Fruit fly (Drosophila melanogaster) whole organism, wandering third instar larva: ENCODE measurements around the gene Efhc1.1.

ENCODE experiments used
- Abd-B ChIP-seq: fragments of >200 bp; optimal IDR thresholded peaks from 2 replicates; lab custom pipeline; 2017; ENCODE audit warnings: missing biosample characterization, missing genetic modification characterization
- CG32264 ChIP-seq: fragments of 200-800 bp; sonication (Bioruptor generic); optimal IDR thresholded peaks from 2 replicates; lab custom pipeline; 2016; ENCODE audit warnings: missing biosample characterization, missing genetic modification characterization
- CG9705 ChIP-seq: fragments of 200-800 bp; sonication (Bioruptor generic); optimal IDR thresholded peaks from 2 replicates; lab custom pipeline; 2018; ENCODE audit warnings: missing biosample characterization, mild to moderate bottlenecking, missing genetic modification characterization
- Dfd ChIP-seq: fragments of >200 bp; optimal IDR thresholded peaks from 2 replicates; lab custom pipeline; 2017; ENCODE audit warnings: missing biosample characterization, missing genetic modification characterization
- Dif ChIP-seq: fragments of 200-275, 200-300 bp; sonication (Bioruptor generic); optimal IDR thresholded peaks from 2 replicates; lab custom pipeline; 2018; ENCODE audit warnings: missing biosample characterization, missing genetic modification characterization; ENCODE audit not compliant: partially characterized antibody
- GATAd ChIP-seq: sonication (Bioruptor generic); optimal IDR thresholded peaks from 2 replicates; lab custom pipeline; 2016; ENCODE audit warnings: missing biosample characterization, missing genetic modification characterization
- HLH106 ChIP-seq: fragments of 200-800 bp; optimal IDR thresholded peaks from 3 replicates; lab custom pipeline; 2019; ENCODE audit warnings: missing biosample characterization, mild to moderate bottlenecking, missing genetic modification characterization, moderate library complexity
- Hnf4 ChIP-seq: fragments of 200-800 bp; sonication (Bioruptor generic); optimal IDR thresholded peaks from 2 replicates; lab custom pipeline; 2016; ENCODE audit warnings: missing biosample characterization, mild to moderate bottlenecking, missing genetic modification characterization
- Jra ChIP-seq: sonication (Bioruptor generic); optimal IDR thresholded peaks from 2 replicates; lab custom pipeline; 2016; ENCODE audit warnings: missing biosample characterization, missing genetic modification characterization
- Mio ChIP-seq: sonication (Bioruptor generic); optimal IDR thresholded peaks from 2 replicates; lab custom pipeline; 2016; ENCODE audit warnings: missing biosample characterization, missing genetic modification characterization
- Myc ChIP-seq: fragments of >200 bp; optimal IDR thresholded peaks from 2 replicates; lab custom pipeline; 2017
- N ChIP-seq: fragments of >200 bp; optimal IDR thresholded peaks from 2 replicates; lab custom pipeline; 2018; ENCODE audit warnings: missing biosample characterization, missing external identifiers, missing genetic modification characterization
- OdsH ChIP-seq: fragments of 200-800 bp; sonication (Bioruptor generic); optimal IDR thresholded peaks from 2 replicates; lab custom pipeline; 2016; ENCODE audit warnings: missing biosample characterization, mild to moderate bottlenecking, missing genetic modification characterization
- Rel ChIP-seq, 2 experiments: fragments of 200-800 bp; sonication (Bioruptor generic) in 1 of 2; optimal IDR thresholded peaks; 2 replicates in 1 of 2; 3 replicates in 1 of 2; lab custom pipeline; 2016 to 2019; ENCODE audit warnings: mild to moderate bottlenecking in 2 of 2, missing biosample characterization in 2 of 2, missing genetic modification characterization in 2 of 2, moderate library complexity in 1 of 2
- Sp1 ChIP-seq: fragments of 200-800 bp; sonication (Bioruptor generic); optimal IDR thresholded peaks from 3 replicates; lab custom pipeline; 2019; ENCODE audit warnings: missing biosample characterization, mild to moderate bottlenecking, missing genetic modification characterization, moderate library complexity
- Vsx2 ChIP-seq: fragments of 200-300, 225-300 bp; sonication (Bioruptor generic); optimal IDR thresholded peaks from 2 replicates; lab custom pipeline; 2018; ENCODE audit warnings: missing biosample characterization, missing genetic modification characterization; ENCODE audit not compliant: partially characterized antibody
- brk ChIP-seq: fragments of 200-800 bp; sonication (Bioruptor generic); optimal IDR thresholded peaks from 2 replicates; lab custom pipeline; 2016; ENCODE audit warnings: missing biosample characterization, mild to moderate bottlenecking, missing genetic modification characterization
- dl ChIP-seq, 2 experiments: fragments of 175-275, 200-275 bp in 1 of 2; fragments of 200-275 bp in 1 of 2; sonication (Bioruptor generic); optimal IDR thresholded peaks; lab custom pipeline; 2018; ENCODE audit warnings: mild to moderate bottlenecking in 2 of 2, missing biosample characterization in 2 of 2, missing genetic modification characterization in 2 of 2, moderate library complexity in 2 of 2; ENCODE audit not compliant: partially characterized antibody in 2 of 2, insufficient read depth in 1 of 2
- dmrt93B ChIP-seq: fragments of 200-800 bp; sonication (Bioruptor generic); optimal IDR thresholded peaks from 2 replicates; lab custom pipeline; 2018; ENCODE audit warnings: missing biosample characterization, mild to moderate bottlenecking, missing genetic modification characterization
- ey ChIP-seq: fragments of 200-800 bp; sonication (Bioruptor generic); optimal IDR thresholded peaks from 2 replicates; lab custom pipeline; 2016; ENCODE audit warnings: missing biosample characterization, missing genetic modification characterization
- foxo ChIP-seq, 2 experiments: fragments of 200-800 bp; sonication (Bioruptor generic); optimal IDR thresholded peaks; 2 replicates in 1 of 2; 3 replicates in 1 of 2; lab custom pipeline; 2016 to 2017; ENCODE audit warnings: missing biosample characterization in 2 of 2, missing genetic modification characterization in 2 of 2
- fru ChIP-seq: fragments of 200-800 bp; sonication (Bioruptor generic); optimal IDR thresholded peaks from 3 replicates; lab custom pipeline; 2016; ENCODE audit warnings: missing biosample characterization, mild to moderate bottlenecking, missing genetic modification characterization
- h ChIP-seq: fragments of 200-800 bp; sonication (Bioruptor generic); optimal IDR thresholded peaks from 3 replicates; lab custom pipeline; 2016; ENCODE audit warnings: missing biosample characterization, mild to moderate bottlenecking, missing genetic modification characterization
- jim ChIP-seq: fragments of 175-275, 200-325 bp; sonication (Bioruptor generic); optimal IDR thresholded peaks from 2 replicates; lab custom pipeline; 2016; ENCODE audit warnings: missing biosample characterization, mild to moderate bottlenecking, missing genetic modification characterization
- lola ChIP-seq: fragments of >200 bp; optimal IDR thresholded peaks from 2 replicates; lab custom pipeline; 2017; ENCODE audit warnings: missing biosample characterization, missing genetic modification characterization
- pan ChIP-seq: fragments of >200 bp; optimal IDR thresholded peaks from 2 replicates; lab custom pipeline; 2017
- psq ChIP-seq: fragments of 200-800 bp; sonication (Bioruptor generic); optimal IDR thresholded peaks from 3 replicates; lab custom pipeline; 2017; ENCODE audit warnings: missing biosample characterization, mild to moderate bottlenecking, missing genetic modification characterization, moderate library complexity
- sage ChIP-seq: fragments of 200-800 bp; sonication (Bioruptor generic); optimal IDR thresholded peaks from 2 replicates; lab custom pipeline; 2016; ENCODE audit warnings: missing biosample characterization, mild to moderate bottlenecking, missing genetic modification characterization
- sv ChIP-seq: fragments of 200-800 bp; sonication (Bioruptor generic); optimal IDR thresholded peaks from 3 replicates; lab custom pipeline; 2016; ENCODE audit warnings: missing biosample characterization, missing genetic modification characterization
- usp ChIP-seq: fragments of >200 bp; optimal IDR thresholded peaks from 2 replicates; lab custom pipeline; 2017; ENCODE audit warnings: missing biosample characterization, missing genetic modification characterization
- woc ChIP-seq: sonication (Bioruptor generic); optimal IDR thresholded peaks from 2 replicates; lab custom pipeline; 2016; ENCODE audit warnings: missing biosample characterization, mild to moderate bottlenecking, missing genetic modification characterization

Gene Efhc1.1

dm6 chrX:15807915-15808314 is 24.4 kb upstream of the Efhc1.1 start:
- TF ChIP-seq Dfd (GFP tag; lab: Kevin White, UChicago) (no peak), Dif (GFP tag; lab: Kevin White, UChicago) (no peak), GATAd (GFP tag; lab: Kevin White, UChicago) (no peak)

dm6 chrX:15805523-15805922 is 22.0 kb upstream of the Efhc1.1 start:
- TF ChIP-seq Vsx2 (GFP tag; lab: Kevin White, UChicago) (no peak), jim (GFP tag; lab: Kevin White, UChicago) (no peak), sage (no peak), dl (GFP tag; optimal IDR thresholded peaks at IDR 0.05; lab: Kevin White, UChicago; ENCODE audit: insufficient read depth in 1 of 2, partially characterized antibody in 2 of 2) (no peak), OdsH (GFP tag; lab: Kevin White, UChicago) (no peak), h (GFP tag; lab: Kevin White, UChicago) (no peak), lola (GFP tag; lab: Kevin White, UChicago) (no peak), usp (GFP tag; lab: Kevin White, UChicago) (no peak), Abd-B (no peak), HLH106 (tag; lab: Kevin White, UChicago) (no peak), Mio (GFP tag; lab: Kevin White, UChicago) (no peak), woc (GFP tag; lab: Kevin White, UChicago) (no peak), GATAd (GFP tag; lab: Kevin White, UChicago) (no peak), CG32264 (GFP tag; lab: Kevin White, UChicago) (no peak), Dfd (GFP tag; lab: Kevin White, UChicago) (no peak), foxo (GFP tag; optimal IDR thresholded peaks at IDR 0.05; lab: Kevin White, UChicago) (no peak)

- TF ChIP-seq woc (GFP tag; lab: Kevin White, UChicago) (no peak), pan (no peak), N (GFP tag; lab: Kevin White, UChicago) (no peak), sage (no peak), dmrt93B (GFP tag; lab: Kevin White, UChicago) (no peak), sv (GFP tag; lab: Kevin White, UChicago) (no peak), lola (GFP tag; lab: Kevin White, UChicago) (no peak), Myc (lab: Kevin White, UChicago) (no peak), psq (GFP tag; lab: Kevin White, UChicago) (no peak), h (GFP tag; lab: Kevin White, UChicago) (no peak), GATAd (GFP tag; lab: Kevin White, UChicago) (no peak), Sp1 (GFP tag; lab: Kevin White, UChicago) (no peak)
Measured at dm6 chrX:15804790-15805189, 21.3 kb upstream of the Efhc1.1 start.

- no peak for TF ChIP-seq GATAd (GFP tag; lab: Kevin White, UChicago)
- no peak for TF ChIP-seq ey
- TF ChIP-seq dl (GFP tag; optimal IDR thresholded peaks at IDR 0.05; lab: Kevin White, UChicago; ENCODE audit: insufficient read depth in 1 of 2, partially characterized antibody in 2 of 2): peak in 1 of 2 experiments; percentile 24
- TF ChIP-seq HLH106 (tag; lab: Kevin White, UChicago): no peak
- TF ChIP-seq CG9705 (GFP tag; lab: Kevin White, UChicago): no peak
- peak; percentile 47 for TF ChIP-seq Dif (GFP tag; lab: Kevin White, UChicago)
- peak; percentile 40 for TF ChIP-seq fru (GFP tag; lab: Kevin White, UChicago)
- TF ChIP-seq sage: peak; percentile 51
- no peak for TF ChIP-seq Hnf4
- TF ChIP-seq woc (GFP tag; lab: Kevin White, UChicago): peak; percentile 4
- peak; percentile 58 for TF ChIP-seq brk (GFP tag; lab: Kevin White, UChicago)
- TF ChIP-seq Jra (GFP tag; lab: Kevin White, UChicago): no peak
- no peak for TF ChIP-seq lola (GFP tag; lab: Kevin White, UChicago)
- peak; percentile 33 for TF ChIP-seq Rel (GFP tag; optimal IDR thresholded peaks at IDR 0.05; lab: Kevin White, UChicago)
- TF ChIP-seq Rel (tag; optimal IDR thresholded peaks at IDR 0.05; lab: Kevin White, UChicago): no peak
Measured at dm6 chrX:15803764-15804563, 20.5 kb upstream of the Efhc1.1 start, which contains the start of the genes PGRP-LE and sd. Gene PGRP-LE, minus strand, starts transcription at chrX:15803880. Gene sd, plus strand, starts transcription at chrX:15804370.
